Fruit fly (Drosophila melanogaster) S2 (cell line): ENCODE measurements around the gene CecA2.

ENCODE experiments used
- CG8478 ChIP-seq: fragments of >200 bp; optimal IDR thresholded peaks from 2 replicates; lab custom pipeline; 2018
- CTCF ChIP-seq, 2 experiments: fragments of >200 bp; optimal IDR thresholded peaks; 2 replicates each; lab custom pipeline; 2018

dm6 chr3R:30191462-30191874 is 20.5 kb upstream of the CecA2 start:
- TF ChIP-seq CG8478 (lab: Kevin White, UChicago): no peak
- no peak for TF ChIP-seq CTCF (optimal IDR thresholded peaks at IDR 0.05; lab: Kevin White, UChicago)
